Fruit fly (Drosophila melanogaster) whole organism, embryonic: Measurements from ENCODE around the gene Cyt-c1L.
A peak's percentile ranks its signal among the peaks of the same experiment; 100 is the strongest.

Experiments
- Awh ChIP-seq: fragments of 200-800 bp; sonication (Bioruptor generic); IDR thresholded peaks from 2 replicates; pipeline ENCODE4, ENCODE4 v1.3.6; 2022; ENCODE audit warnings: missing biosample characterization, missing genetic modification characterization
- Bteb2 ChIP-seq: fragments of 200-800 bp; sonication (Bioruptor generic); optimal IDR thresholded peaks from 2 replicates; lab custom pipeline; 2016; ENCODE audit warnings: missing biosample characterization, missing genetic modification characterization
- CG10147 ChIP-seq: fragments of 200-800 bp; sonication (Bioruptor generic); optimal IDR thresholded peaks from 2 replicates; lab custom pipeline; 2019; ENCODE audit warnings: missing biosample characterization, mild to moderate bottlenecking, missing genetic modification characterization, moderate library complexity
- CG11085 ChIP-seq: fragments of 200-800 bp; sonication (Bioruptor generic); IDR thresholded peaks from 2 replicates; pipeline ENCODE4 v1.3.6; 2022; ENCODE audit warnings: missing biosample characterization, missing genetic modification characterization
- CG11456 ChIP-seq: fragments of 200-800 bp; sonication (Bioruptor generic); IDR thresholded peaks from 3 replicates; pipeline ENCODE4 v1.3.6; 2022; ENCODE audit warnings: missing biosample characterization, missing genetic modification characterization
- CG13123 ChIP-seq: fragments of 200-800 bp; sonication (Bioruptor generic); optimal IDR thresholded peaks from 2 replicates; lab custom pipeline; 2016; ENCODE audit warnings: missing biosample characterization, missing genetic modification characterization
- CG16779 ChIP-seq: fragments of 200-800 bp; sonication (Bioruptor generic); IDR thresholded peaks from 2 replicates; pipeline ENCODE4 v1.3.6; 2022; ENCODE audit warnings: missing biosample characterization, missing genetic modification characterization
- CG16863 ChIP-seq: fragments of 200-800 bp; sonication (Bioruptor generic); optimal IDR thresholded peaks from 3 replicates; lab custom pipeline; 2016; ENCODE audit warnings: missing biosample characterization, missing genetic modification characterization
- CG17385 ChIP-seq: fragments of 200-800 bp; sonication (Bioruptor generic); optimal IDR thresholded peaks from 3 replicates; lab custom pipeline; 2018; ENCODE audit warnings: missing biosample characterization, mild to moderate bottlenecking, missing genetic modification characterization
- CG17612 ChIP-seq: fragments of 200-800 bp; sonication (Bioruptor generic); IDR thresholded peaks from 2 replicates; pipeline ENCODE4 v1.3.6; 2022; ENCODE audit warnings: missing biosample characterization, missing genetic modification characterization
- CG17912 ChIP-seq: fragments of 200-800 bp; sonication (Bioruptor generic); optimal IDR thresholded peaks from 2 replicates; lab custom pipeline; 2018; ENCODE audit warnings: missing biosample characterization, mild to moderate bottlenecking, missing genetic modification characterization
- CG30403 ChIP-seq: fragments of 200-800 bp; sonication (Bioruptor generic); optimal IDR thresholded peaks from 3 replicates; lab custom pipeline; 2016; ENCODE audit warnings: missing biosample characterization, missing genetic modification characterization
- CG3163 ChIP-seq: fragments of 200-800 bp; sonication (Bioruptor generic); optimal IDR thresholded peaks from 3 replicates; lab custom pipeline; 2016; ENCODE audit warnings: missing biosample characterization, missing genetic modification characterization
- CG3995 ChIP-seq: fragments of 200-800 bp; sonication (Bioruptor generic); optimal IDR thresholded peaks from 3 replicates; lab custom pipeline; 2016; ENCODE audit warnings: missing biosample characterization, missing genetic modification characterization
- CG4617 ChIP-seq: fragments of 200-800 bp; sonication (Bioruptor generic); optimal IDR thresholded peaks from 3 replicates; lab custom pipeline; 2016; ENCODE audit warnings: missing biosample characterization, missing genetic modification characterization, borderline replicate concordance
- CG6175 ChIP-seq: fragments of 200-800 bp; sonication (Bioruptor generic); IDR thresholded peaks from 3 replicates; pipeline ENCODE4 v1.3.6; 2022; ENCODE audit warnings: missing biosample characterization, missing genetic modification characterization
- CG6689 ChIP-seq: fragments of 200-800 bp; sonication (Bioruptor generic); IDR thresholded peaks from 2 replicates; pipeline ENCODE4 v1.3.6; 2022; ENCODE audit warnings: missing biosample characterization, missing genetic modification characterization
- CG7556 ChIP-seq: fragments of 200-800 bp; sonication (Bioruptor generic); optimal IDR thresholded peaks from 2 replicates; lab custom pipeline; 2017; ENCODE audit warnings: missing biosample characterization, mild to moderate bottlenecking, missing genetic modification characterization
- CG8281 ChIP-seq: fragments of 200-800 bp; sonication (Bioruptor generic); optimal IDR thresholded peaks from 2 replicates; lab custom pipeline; 2018; ENCODE audit warnings: missing biosample characterization, mild to moderate bottlenecking, missing genetic modification characterization, moderate library complexity
- Chrac-16 ChIP-seq: fragments of 200-800 bp; sonication (Bioruptor generic); optimal IDR thresholded peaks from 3 replicates; lab custom pipeline; 2016; ENCODE audit warnings: missing biosample characterization, missing genetic modification characterization
- CoRest ChIP-seq: fragments of 200-800 bp; sonication (Bioruptor generic); optimal IDR thresholded peaks from 3 replicates; lab custom pipeline; 2018; ENCODE audit warnings: missing biosample characterization, mild to moderate bottlenecking, missing genetic modification characterization, moderate library complexity
- D19A ChIP-seq: fragments of 200-800 bp; optimal IDR thresholded peaks from 3 replicates; lab custom pipeline; 2019; ENCODE audit warnings: missing biosample characterization, mild to moderate bottlenecking, missing genetic modification characterization, moderate library complexity
- Doc2 ChIP-seq: fragments of 200-800 bp; sonication (Bioruptor generic); IDR thresholded peaks from 2 replicates; pipeline ENCODE4 v1.3.6; 2022; ENCODE audit warnings: missing biosample characterization, missing genetic modification characterization
- HLHmδ ChIP-seq: fragments of 200-800 bp; sonication (Bioruptor generic); optimal IDR thresholded peaks from 2 replicates; lab custom pipeline; 2018; ENCODE audit warnings: missing biosample characterization, mild to moderate bottlenecking, missing genetic modification characterization, moderate library complexity
- HmgD ChIP-seq: fragments of 200-800 bp; sonication (Bioruptor generic); optimal IDR thresholded peaks from 3 replicates; lab custom pipeline; 2016; ENCODE audit warnings: missing biosample characterization, missing genetic modification characterization
- Hsf ChIP-seq: fragments of 200-800 bp; sonication (Bioruptor generic); optimal IDR thresholded peaks from 3 replicates; lab custom pipeline; 2016; ENCODE audit warnings: missing biosample characterization, missing genetic modification characterization
- NFAT ChIP-seq: fragments of 200-800 bp; sonication (Bioruptor generic); IDR thresholded peaks from 2 replicates; pipeline ENCODE4 v1.3.6; 2022; ENCODE audit warnings: missing biosample characterization, missing genetic modification characterization
- NK7.1 ChIP-seq: fragments of 200-800 bp; sonication (Bioruptor generic); optimal IDR thresholded peaks from 3 replicates; lab custom pipeline; 2016; ENCODE audit warnings: missing biosample characterization, missing genetic modification characterization
- Nf-YA ChIP-seq: fragments of 200-800 bp; sonication (Bioruptor generic); IDR thresholded peaks from 2 replicates; pipeline ENCODE4 v1.3.6; 2022; ENCODE audit warnings: missing biosample characterization, missing genetic modification characterization
- Scr ChIP-seq: fragments of 200-800 bp; sonication (Bioruptor generic); IDR thresholded peaks from 2 replicates; pipeline ENCODE4 v1.3.6; 2022; ENCODE audit warnings: missing biosample characterization, missing genetic modification characterization; ENCODE audit not compliant: partially characterized antibody
- Sox102F ChIP-seq: fragments of 200-800 bp; sonication (Bioruptor generic); optimal IDR thresholded peaks from 2 replicates; lab custom pipeline; 2018; ENCODE audit warnings: missing biosample characterization, mild to moderate bottlenecking, missing genetic modification characterization, moderate library complexity
- Vsx1 ChIP-seq: fragments of 200-800 bp; sonication (Bioruptor generic); optimal IDR thresholded peaks from 2 replicates; lab custom pipeline; 2017; ENCODE audit warnings: missing biosample characterization, mild to moderate bottlenecking, missing genetic modification characterization, missing genetic modification reagents
- bbx ChIP-seq: fragments of 200-800 bp; sonication (Bioruptor generic); IDR thresholded peaks from 2 replicates; pipeline ENCODE4 v1.3.6; 2022; ENCODE audit warnings: missing biosample characterization, missing genetic modification characterization; ENCODE audit not compliant: partially characterized antibody
- bigmax ChIP-seq: fragments of 200-800 bp; sonication (Bioruptor generic); optimal IDR thresholded peaks from 2 replicates; lab custom pipeline; 2018; ENCODE audit warnings: missing biosample characterization, mild to moderate bottlenecking, missing genetic modification characterization
- cas ChIP-seq: fragments of 200-800 bp; sonication (Bioruptor generic); IDR thresholded peaks from 2 replicates; pipeline ENCODE4 v1.3.6; 2022; ENCODE audit warnings: missing biosample characterization, missing genetic modification characterization
- croc ChIP-seq: fragments of 200-800 bp; sonication (Bioruptor generic); conservative IDR thresholded peaks from 3 replicates; pipeline ENCODE4 v1.3.6; 2022; ENCODE audit warnings: missing biosample characterization, missing genetic modification characterization
- dati ChIP-seq: fragments of 200-800 bp; sonication (Bioruptor generic); IDR thresholded peaks from 2 replicates; pipeline ENCODE4 v1.3.6; 2022; ENCODE audit warnings: missing biosample characterization, missing genetic modification characterization
- en ChIP-seq: fragments of 200-800 bp; sonication (Bioruptor generic); optimal IDR thresholded peaks from 2 replicates; lab custom pipeline; 2016; ENCODE audit warnings: missing biosample characterization, missing genetic modification characterization
- fd3F ChIP-seq: fragments of 200-800 bp; sonication (Bioruptor generic); optimal IDR thresholded peaks from 2 replicates; lab custom pipeline; 2018; ENCODE audit warnings: missing biosample characterization, mild to moderate bottlenecking, missing genetic modification characterization, moderate library complexity
- h ChIP-seq: fragments of >200 bp; optimal IDR thresholded peaks from 2 replicates; lab custom pipeline; 2017
- insv ChIP-seq, 2 experiments: fragments of 200-800 bp; sonication (Bioruptor generic); optimal IDR thresholded peaks; 3 replicates each; lab custom pipeline; 2016 to 2018; ENCODE audit warnings: missing biosample characterization in 2 of 2, missing genetic modification characterization in 2 of 2
- jing ChIP-seq: fragments of 200-800 bp; sonication (Bioruptor generic); optimal IDR thresholded peaks from 2 replicates; lab custom pipeline; 2018; ENCODE audit warnings: missing biosample characterization, mild to moderate bottlenecking, missing genetic modification characterization
- ken ChIP-seq: fragments of 200-800 bp; sonication (Bioruptor generic); IDR thresholded peaks from 3 replicates; pipeline ENCODE4 v1.3.6; 2022; ENCODE audit warnings: missing biosample characterization, missing genetic modification characterization
- nom ChIP-seq: fragments of 200-800 bp; sonication (Bioruptor generic); optimal IDR thresholded peaks from 2 replicates; lab custom pipeline; 2017; ENCODE audit warnings: missing biosample characterization, missing genetic modification characterization, mild to moderate bottlenecking, moderate library complexity, missing genetic modification reagents
- ro ChIP-seq: fragments of 200-800 bp; sonication (Bioruptor generic); IDR thresholded peaks from 2 replicates; pipeline ENCODE4 v1.3.6; 2022; ENCODE audit warnings: missing biosample characterization, missing genetic modification characterization
- salm ChIP-seq: fragments of 200-800 bp; sonication (Bioruptor generic); optimal IDR thresholded peaks from 2 replicates; lab custom pipeline; 2018; ENCODE audit warnings: missing biosample characterization, mild to moderate bottlenecking, missing genetic modification characterization
- schlank ChIP-seq: fragments of 200-800 bp; sonication (Bioruptor generic); optimal IDR thresholded peaks from 2 replicates; lab custom pipeline; 2018; ENCODE audit warnings: missing biosample characterization, mild to moderate bottlenecking, missing genetic modification characterization
- sens-2 ChIP-seq: fragments of 200-800 bp; sonication (Bioruptor generic); IDR thresholded peaks from 2 replicates; pipeline ENCODE4 v1.3.6; 2022; ENCODE audit warnings: missing biosample characterization, missing genetic modification characterization
- sim ChIP-seq: fragments of 200-800 bp; sonication (Bioruptor generic); IDR thresholded peaks from 2 replicates; pipeline ENCODE4 v1.3.6; 2022; ENCODE audit warnings: missing biosample characterization, missing genetic modification characterization
- sna ChIP-seq: fragments of 200-800 bp; sonication (Bioruptor generic); IDR thresholded peaks from 2 replicates; pipeline ENCODE4 v1.3.6; 2022; ENCODE audit warnings: missing biosample characterization, missing genetic modification characterization; ENCODE audit not compliant: partially characterized antibody
- tin ChIP-seq: fragments of 200-800 bp; sonication (Bioruptor generic); optimal IDR thresholded peaks from 3 replicates; lab custom pipeline; 2016; ENCODE audit warnings: missing biosample characterization, missing genetic modification characterization
- tll ChIP-seq, 2 experiments: fragments of 200-800 bp in 1 of 2; fragments of >200 bp in 1 of 2; sonication (Bioruptor generic) in 1 of 2; optimal IDR thresholded peaks; 2 replicates each; lab custom pipeline; 2017 to 2019; ENCODE audit warnings: missing biosample characterization in 2 of 2, missing genetic modification characterization in 2 of 2, mild to moderate bottlenecking in 1 of 2, moderate library complexity in 1 of 2

Gene Cyt-c1L

DNA sequence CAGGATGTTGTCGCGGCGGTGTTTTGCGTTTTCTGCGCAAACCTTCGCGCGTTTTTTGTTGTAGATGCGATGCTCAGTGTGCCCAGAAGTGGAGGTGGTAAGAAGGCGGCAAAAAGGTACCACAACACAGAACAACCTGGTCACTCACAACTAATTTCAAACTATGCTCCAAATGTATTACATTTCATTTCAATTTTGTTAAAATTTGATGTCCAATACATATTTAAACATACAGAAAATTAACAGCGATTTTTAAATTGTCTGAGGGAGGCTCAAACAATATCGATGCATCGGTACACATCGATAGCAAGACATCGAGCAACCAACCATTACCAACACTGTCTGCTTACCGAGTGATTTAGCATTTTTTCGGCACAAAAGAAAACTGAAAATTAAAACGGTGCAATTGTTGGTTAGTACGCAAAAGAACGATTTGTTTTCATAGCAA is 50.7 kb downstream of the Cyt-c1L start, which contains the start of the genes Slbp and Rpn2 (continued):
- peak; percentile 33 for TF ChIP-seq CG16863
- no peak for TF ChIP-seq croc (GFP tag; lab: Robert Waterston, UW)
- peak; percentile 8 for TF ChIP-seq CG17385 (GFP tag; lab: Kevin White, UChicago)
- 0 out of 2 replicates have a peak, but pooled peaks have one; percentile 4 for TF ChIP-seq NFAT (GFP tag; lab: Robert Waterston, UW)
- peak; percentile 48 for TF ChIP-seq CG10147 (GFP tag; lab: Kevin White, UChicago)
- TF ChIP-seq Scr (GFP tag; lab: Robert Waterston, UW), result peak; percentile 94
- no peak for TF ChIP-seq ken (GFP tag; lab: Robert Waterston, UW)
- peak; percentile 7 for TF ChIP-seq CG7556
- TF ChIP-seq sna (GFP tag; lab: Robert Waterston, UW), result peak; percentile 92
- peak; percentile 50 for TF ChIP-seq CoRest (tag; lab: Kevin White, UChicago)
- TF ChIP-seq fd3F (GFP tag; lab: Kevin White, UChicago), result no peak
- TF ChIP-seq Sox102F (GFP tag; lab: Kevin White, UChicago), result no peak
- TF ChIP-seq salm, result no peak
- peak; percentile 41 for TF ChIP-seq CG3995
- no peak for TF ChIP-seq Nf-YA
- TF ChIP-seq CG8281 (tag; lab: Kevin White, UChicago), result no peak
- peak; percentile 15 for TF ChIP-seq en (GFP tag; lab: Kevin White, UChicago)
- TF ChIP-seq h (lab: Kevin White, UChicago), result no peak
- no peak for TF ChIP-seq jing (GFP tag; lab: Kevin White, UChicago)
- no peak for TF ChIP-seq schlank
- TF ChIP-seq HmgD (GFP tag; lab: Kevin White, UChicago), result peak; percentile 62
- TF ChIP-seq nom, result peak; percentile 11
- peak; percentile 90 for TF ChIP-seq bbx (GFP tag; lab: Robert Waterston, UW)
- no peak for TF ChIP-seq CG17912 (GFP tag; lab: Kevin White, UChicago)
- peak; percentile 20 for TF ChIP-seq tin (GFP tag; lab: Kevin White, UChicago)
- no peak for TF ChIP-seq Vsx1 (GFP tag; lab: Kevin White, UChicago)
- TF ChIP-seq Bteb2 (GFP tag; lab: Kevin White, UChicago), result peak; percentile 15
- no peak for TF ChIP-seq sens-2
- TF ChIP-seq Chrac-16 (GFP tag; lab: Kevin White, UChicago), result peak; percentile 10
- TF ChIP-seq tll (GFP tag; optimal IDR thresholded peaks at IDR 0.05; lab: Kevin White, UChicago), result no peak
- no peak for TF ChIP-seq ro (GFP tag; lab: Robert Waterston, UW)
- TF ChIP-seq CG6689 (GFP tag; lab: Robert Waterston, UW), result no peak
- TF ChIP-seq Hsf (GFP tag; lab: Kevin White, UChicago), result peak; percentile 64
- TF ChIP-seq CG30403 (GFP tag; lab: Kevin White, UChicago), result peak; percentile 21
- TF ChIP-seq CG11085, result peak; percentile 18; the same call in 1 of the 2 replicates
- no peak for TF ChIP-seq dati (GFP tag; lab: Robert Waterston, UW)
- no peak for TF ChIP-seq CG17612
- TF ChIP-seq Awh (GFP tag; lab: Robert Waterston, UW), result no peak
- TF ChIP-seq CG4617 (GFP tag; lab: Kevin White, UChicago), result peak; percentile 89
- TF ChIP-seq Doc2 (GFP tag; lab: Robert Waterston, UW), result no peak
- no peak for TF ChIP-seq NK7.1 (GFP tag; lab: Kevin White, UChicago)
- TF ChIP-seq bigmax, result no peak
- no peak for TF ChIP-seq D19A (tag; lab: Kevin White, UChicago)
- TF ChIP-seq CG3163 (GFP tag; lab: Kevin White, UChicago), result peak; percentile 59
- TF ChIP-seq HLHmδ, result no peak
- no peak for TF ChIP-seq CG11456
- TF ChIP-seq CG13123 (GFP tag; lab: Kevin White, UChicago), result no peak
- no peak for TF ChIP-seq sim (GFP tag; lab: Robert Waterston, UW)
- peak in 1 of 2 experiments; percentile 69 for TF ChIP-seq insv (GFP tag; optimal IDR thresholded peaks at IDR 0.05; lab: Kevin White, UChicago)
- TF ChIP-seq cas (GFP tag; lab: Robert Waterston, UW), result no peak
- TF ChIP-seq CG6175, result no peak
- no peak for TF ChIP-seq CG16779
